Worm (Caenorhabditis elegans) whole organism, late embryonic: ENCODE results near the gene Y65A5A.1.
A peak's percentile ranks its signal among the peaks of the same experiment; 100 is the strongest.

Experiments used
- C38D4.7 ChIP-seq: fragments of 200-800 bp; sonication (Bioruptor generic); optimal IDR thresholded peaks from 2 replicates; lab custom pipeline; 2018; ENCODE audit warnings: mild to moderate bottlenecking, missing genetic modification characterization, moderate library complexity, missing compliant biosample characterization
- ahr-1 ChIP-seq: sonication (generic microtip); optimal IDR thresholded peaks from 2 replicates; lab custom pipeline; 2016; ENCODE audit warnings: missing genetic modification characterization, missing compliant biosample characterization
- ama-1 ChIP-seq: fragments of 150-350 bp; optimal IDR thresholded peaks from 2 replicates; lab custom pipeline; 2014
- ceh-14 ChIP-seq: sonication (generic microtip); optimal IDR thresholded peaks from 2 replicates; lab custom pipeline; 2016; ENCODE audit warnings: missing genotype, missing genetic modification characterization, missing compliant biosample characterization
- ceh-18 ChIP-seq: sonication (generic microtip); optimal IDR thresholded peaks from 2 replicates; lab custom pipeline; 2016; ENCODE audit warnings: missing genetic modification characterization, missing compliant biosample characterization
- ceh-19 ChIP-seq: fragments of 200-800 bp; sonication (Bioruptor generic); optimal IDR thresholded peaks from 2 replicates; lab custom pipeline; 2018; ENCODE audit warnings: mild to moderate bottlenecking, missing genetic modification characterization, missing compliant biosample characterization
- ceh-24 ChIP-seq: sonication (generic microtip); optimal IDR thresholded peaks from 2 replicates; lab custom pipeline; 2016; ENCODE audit warnings: mild to moderate bottlenecking, missing genetic modification characterization, missing compliant biosample characterization
- ceh-30 ChIP-seq: fragments of 150-350 bp; optimal IDR thresholded peaks from 2 replicates; lab custom pipeline; 2014; ENCODE audit warnings: missing biosample characterization, missing genetic modification characterization
- ceh-34 ChIP-seq: sonication (generic microtip); optimal IDR thresholded peaks from 2 replicates; lab custom pipeline; 2016; ENCODE audit warnings: mild to moderate bottlenecking, missing genetic modification characterization, missing compliant biosample characterization
- ceh-45 ChIP-seq: fragments of 200-800 bp; sonication (Bioruptor generic); IDR thresholded peaks from 2 replicates; pipeline ENCODE4 v1.3.6; 2022; ENCODE audit warnings: missing genetic modification reagents, missing genetic modification characterization, missing compliant biosample characterization
- ceh-6 ChIP-seq: fragments of 200-800 bp; sonication (Bioruptor generic); optimal IDR thresholded peaks from 2 replicates; lab custom pipeline; 2018; ENCODE audit warnings: mild to moderate bottlenecking, missing genetic modification characterization, missing compliant biosample characterization
- che-1 ChIP-seq: sonication (generic microtip); optimal IDR thresholded peaks from 2 replicates; lab custom pipeline; 2016; ENCODE audit warnings: mild to moderate bottlenecking, missing genetic modification characterization, missing compliant biosample characterization
- dmd-4 ChIP-seq: sonication (generic microtip); optimal IDR thresholded peaks from 2 replicates; lab custom pipeline; 2016; ENCODE audit warnings: borderline replicate concordance, missing genetic modification characterization, missing compliant biosample characterization
- elt-2 ChIP-seq: sonication (generic microtip); optimal IDR thresholded peaks from 2 replicates; lab custom pipeline; 2016; ENCODE audit warnings: missing genetic modification reagents, missing genetic modification characterization, missing compliant biosample characterization
- ets-4 ChIP-seq: sonication (generic microtip); optimal IDR thresholded peaks from 2 replicates; lab custom pipeline; 2016; ENCODE audit warnings: missing genetic modification characterization, missing compliant biosample characterization
- eyg-1 ChIP-seq: sonication (generic microtip); optimal IDR thresholded peaks from 2 replicates; lab custom pipeline; 2016; ENCODE audit warnings: missing genotype, missing genetic modification characterization, missing compliant biosample characterization
- fkh-10 ChIP-seq: fragments of 150-350 bp; optimal IDR thresholded peaks from 2 replicates; lab custom pipeline; 2014; ENCODE audit warnings: missing biosample characterization, missing genetic modification reagents, missing genetic modification characterization
- hlh-15 ChIP-seq: sonication (generic microtip); optimal IDR thresholded peaks from 2 replicates; lab custom pipeline; 2016; ENCODE audit warnings: missing genetic modification characterization, missing compliant biosample characterization
- hlh-30 ChIP-seq: sonication (generic microtip); optimal IDR thresholded peaks from 2 replicates; lab custom pipeline; 2017; ENCODE audit warnings: antibody characterized with exemption, missing genetic modification characterization, missing compliant biosample characterization; ENCODE audit not compliant: insufficient read depth
- hlh-6 ChIP-seq: sonication (generic microtip); optimal IDR thresholded peaks from 2 replicates; lab custom pipeline; 2016; ENCODE audit warnings: missing genotype, missing genetic modification characterization, missing compliant biosample characterization
- lim-6 ChIP-seq: sonication (generic microtip); optimal IDR thresholded peaks from 2 replicates; lab custom pipeline; 2016; ENCODE audit warnings: missing genetic modification characterization, missing compliant biosample characterization
- nhr-11 ChIP-seq: fragments of 150-350 bp; optimal IDR thresholded peaks from 2 replicates; lab custom pipeline; 2014; ENCODE audit warnings: missing biosample characterization, missing genetic modification characterization
- npax-4 ChIP-seq: sonication (generic microtip); optimal IDR thresholded peaks from 2 replicates; lab custom pipeline; 2016; ENCODE audit warnings: missing genetic modification characterization, missing compliant biosample characterization
- odd-2 ChIP-seq: sonication (generic microtip); optimal IDR thresholded peaks from 2 replicates; lab custom pipeline; 2017; ENCODE audit warnings: antibody characterized with exemption, mild to moderate bottlenecking, missing genetic modification characterization, missing compliant biosample characterization
- pag-3 ChIP-seq: sonication (generic microtip); optimal IDR thresholded peaks from 2 replicates; lab custom pipeline; 2016; ENCODE audit warnings: missing compliant biosample characterization, missing genetic modification characterization, borderline replicate concordance
- pat-9 ChIP-seq: fragments of 200-800 bp; sonication (Bioruptor generic); optimal IDR thresholded peaks from 2 replicates; lab custom pipeline; 2018; ENCODE audit warnings: mild to moderate bottlenecking, missing genetic modification characterization, moderate library complexity, missing compliant biosample characterization
- pax-1 ChIP-seq: fragments of 150-350 bp; optimal IDR thresholded peaks from 2 replicates; lab custom pipeline; 2014; ENCODE audit warnings: missing biosample characterization, missing genetic modification characterization
- pha-2 ChIP-seq: sonication (generic microtip); optimal IDR thresholded peaks from 2 replicates; lab custom pipeline; 2017; ENCODE audit warnings: mild to moderate bottlenecking, missing genetic modification characterization, missing compliant biosample characterization
- pha-4 ChIP-seq: fragments of 150-350 bp; optimal IDR thresholded peaks from 2 replicates; lab custom pipeline; 2018; ENCODE audit warnings: missing biosample characterization, missing genetic modification reagents, missing genetic modification characterization
- ref-2 ChIP-seq: sonication (generic microtip); optimal IDR thresholded peaks from 2 replicates; lab custom pipeline; 2016; ENCODE audit warnings: missing genetic modification characterization, missing compliant biosample characterization
- sdc-2 ChIP-seq: sonication (generic microtip); optimal IDR thresholded peaks from 2 replicates; lab custom pipeline; 2016; ENCODE audit warnings: missing genotype, missing genetic modification characterization, missing compliant biosample characterization
- sox-4 ChIP-seq: sonication (generic microtip); optimal IDR thresholded peaks from 2 replicates; lab custom pipeline; 2017; ENCODE audit warnings: mild to moderate bottlenecking, missing genetic modification characterization, inconsistent platforms, missing compliant biosample characterization
- syd-9 ChIP-seq: sonication (generic microtip); optimal IDR thresholded peaks from 2 replicates; lab custom pipeline; 2016; ENCODE audit warnings: mild to moderate bottlenecking, missing genetic modification characterization, moderate library complexity, missing compliant biosample characterization
- tbx-2 ChIP-seq: sonication (generic microtip); optimal IDR thresholded peaks from 2 replicates; lab custom pipeline; 2016; ENCODE audit warnings: missing genetic modification characterization, missing compliant biosample characterization
- unc-42 ChIP-seq: sonication (generic microtip); optimal IDR thresholded peaks from 2 replicates; lab custom pipeline; 2016; ENCODE audit warnings: missing genotype, missing genetic modification characterization, missing compliant biosample characterization
- unc-55 ChIP-seq: sonication (generic microtip); optimal IDR thresholded peaks from 2 replicates; lab custom pipeline; 2017; ENCODE audit warnings: missing biosample characterization, missing genetic modification reagents, missing genetic modification characterization
- ztf-16 ChIP-seq: sonication (generic microtip); optimal IDR thresholded peaks from 2 replicates; lab custom pipeline; 2017; ENCODE audit warnings: missing genetic modification characterization, missing compliant biosample characterization

Y65A5A.1 gene

ce11 chrIV:16397845-16398607, 1.6 kb downstream of the Y65A5A.1 start (continued):
- TF ChIP-seq pag-3 (tag; lab: Kevin White, UChicago), result no peak
- peak; percentile 26 for TF ChIP-seq sox-4
- TF ChIP-seq npax-4, result peak; percentile 24
- peak; percentile 60 for TF ChIP-seq che-1 (tag; lab: Kevin White, UChicago)
- TF ChIP-seq ceh-6, result peak; percentile 53
- no peak for TF ChIP-seq lim-6 (tag; lab: Kevin White, UChicago)
- TF ChIP-seq hlh-6, result peak; percentile 27
- TF ChIP-seq odd-2 (tag; lab: Kevin White, UChicago), result peak; percentile 0
- peak; percentile 45 for TF ChIP-seq C38D4.7
- peak; percentile 35 for TF ChIP-seq ztf-16 (tag; lab: Kevin White, UChicago)
- no peak for TF ChIP-seq hlh-15 (tag; lab: Kevin White, UChicago)
- TF ChIP-seq ceh-24 (tag; lab: Kevin White, UChicago), result no peak
- TF ChIP-seq pha-4 (tag; lab: Kevin White, UChicago), result no peak
- peak; percentile 71 for TF ChIP-seq ref-2 (tag; lab: Kevin White, UChicago)
- no peak for TF ChIP-seq sdc-2 (tag; lab: Kevin White, UChicago)
- peak; percentile 47 for TF ChIP-seq tbx-2 (tag; lab: Kevin White, UChicago)
- TF ChIP-seq dmd-4 (tag; lab: Kevin White, UChicago), result no peak
- TF ChIP-seq elt-2, result peak; percentile 20
- no peak for TF ChIP-seq ceh-30 (tag; lab: Kevin White, UChicago)
- TF ChIP-seq pat-9 (tag; lab: Kevin White, UChicago), result peak; percentile 75
- no peak for TF ChIP-seq eyg-1
- TF ChIP-seq pax-1 (tag; lab: Kevin White, UChicago), result no peak
- peak; percentile 17 for TF ChIP-seq unc-42 (tag; lab: Kevin White, UChicago)
- TF ChIP-seq, all 69 proteins: peak for 34

ce11 chrIV:16396651-16397050, 3.0 kb downstream of the Y65A5A.1 start:
- TF ChIP-seq ahr-1 (tag; lab: Kevin White, UChicago), result no peak
- TF ChIP-seq unc-42 (tag; lab: Kevin White, UChicago), result no peak
- TF ChIP-seq hlh-6, result no peak
- no peak for TF ChIP-seq fkh-10 (GFP tag; lab: Kevin White, UChicago)
- TF ChIP-seq ceh-14 (tag; lab: Kevin White, UChicago), result no peak
- no peak for TF ChIP-seq hlh-30 (tag; lab: Kevin White, UChicago)
- TF ChIP-seq nhr-11 (tag; lab: Kevin White, UChicago), result no peak
- no peak for TF ChIP-seq tbx-2 (tag; lab: Kevin White, UChicago)
- no peak for TF ChIP-seq pha-2 (tag; lab: Kevin White, UChicago)
- TF ChIP-seq unc-55, result no peak
- no peak for TF ChIP-seq ama-1 (lab: Kevin White, UChicago)
- no peak for TF ChIP-seq syd-9 (tag; lab: Kevin White, UChicago)
- no peak for TF ChIP-seq ceh-24 (tag; lab: Kevin White, UChicago)

- TF ChIP-seq ceh-19 (GFP tag; lab: Kevin White, UChicago) (no peak), npax-4 (no peak), ahr-1 (tag; lab: Kevin White, UChicago) (no peak), ceh-6 (no peak), ets-4 (no peak), ceh-18 (tag; lab: Kevin White, UChicago) (no peak), ceh-45 (GFP tag; lab: Robert Waterston, UW) (no peak), ceh-34 (tag; lab: Kevin White, UChicago) (no peak), che-1 (tag; lab: Kevin White, UChicago) (no peak)
Measured at ce11 chrIV:16393668-16394067, 6.0 kb downstream of the Y65A5A.1 start, which contains the start of gene Y65A5A.24. Gene Y65A5A.24, plus strand, starts transcription at chrIV:16393968.
